Fruit fly (Drosophila melanogaster) whole organism: ENCODE data around the gene eIF3e.

Experiments
- CG8478 ChIP-seq: fragments of >200 bp; optimal IDR thresholded peaks from 2 replicates; lab custom pipeline; 2018; ENCODE audit warnings: inconsistent platforms
- Dll ChIP-seq: fragments of >200 bp; optimal IDR thresholded peaks from 2 replicates; lab custom pipeline; 2017
- EcR ChIP-seq, 2 experiments: fragments of >200 bp; optimal IDR thresholded peaks; 2 replicates each; lab custom pipeline; 2017; ENCODE audit warnings: missing biosample characterization in 2 of 2, missing genetic modification characterization in 2 of 2, missing genetic modification reagents in 2 of 2
- pan ChIP-seq: fragments of >200 bp; optimal IDR thresholded peaks from 2 replicates; lab custom pipeline; 2017
- psq ChIP-seq: fragments of >200 bp; optimal IDR thresholded peaks from 2 replicates; lab custom pipeline; 2017
- usp ChIP-seq: fragments of >200 bp; optimal IDR thresholded peaks from 2 replicates; lab custom pipeline; 2017; ENCODE audit warnings: missing biosample characterization, missing genetic modification characterization, mixed read lengths

- no peak for TF ChIP-seq psq (lab: Kevin White, UChicago)
- no peak for TF ChIP-seq EcR (GFP tag; optimal IDR thresholded peaks at IDR 0.05; lab: Kevin White, UChicago)
- no peak for TF ChIP-seq pan (lab: Kevin White, UChicago)
- TF ChIP-seq Dll = no peak
- TF ChIP-seq CG8478 (lab: Kevin White, UChicago) = no peak
- no peak for TF ChIP-seq usp (GFP tag; lab: Kevin White, UChicago)
These were observed 42.6 kb downstream of the eIF3e start for dm6 chr3L:16743906-16744704.
